Worm (Caenorhabditis elegans) whole organism, young adult: ENCODE data around the gene col-95.

Experiments used
- F23B12.7 ChIP-seq: sonication (generic microtip); optimal IDR thresholded peaks from 2 replicates; lab custom pipeline; 2017; ENCODE audit warnings: missing genetic modification characterization, mild to moderate bottlenecking, missing compliant biosample characterization, antibody characterized with exemption, moderate library complexity; ENCODE audit not compliant: insufficient read depth
- K11D2.4 ChIP-seq: fragments of 200-800 bp; sonication (Bioruptor generic); IDR thresholded peaks from 2 replicates; pipeline ENCODE4 v1.3.6; 2022; ENCODE audit warnings: missing genetic modification reagents, missing genetic modification characterization, missing compliant biosample characterization
- attf-5 ChIP-seq: fragments of 200-800 bp; sonication (Bioruptor generic); optimal IDR thresholded peaks from 2 replicates; lab custom pipeline; 2018; ENCODE audit warnings: mild to moderate bottlenecking, missing genetic modification characterization, missing compliant biosample characterization
- ceh-40 ChIP-seq: fragments of 200-800 bp; sonication (Bioruptor generic); IDR thresholded peaks from 2 replicates; pipeline ENCODE4 v1.3.6; 2022; ENCODE audit warnings: missing genetic modification characterization, missing compliant biosample characterization
- dox-1 ChIP-seq: fragments of 200-800 bp; sonication (Bioruptor generic); IDR thresholded peaks from 2 replicates; pipeline ENCODE4 v1.3.6; 2022; ENCODE audit warnings: missing genetic modification reagents, missing genetic modification characterization, missing compliant biosample characterization
- hsf-1 ChIP-seq: fragments of 200-800 bp; sonication (Bioruptor generic); IDR thresholded peaks from 2 replicates; pipeline ENCODE4 v1.3.6; 2022; ENCODE audit warnings: missing genetic modification reagents, missing genetic modification characterization, missing compliant biosample characterization
- lin-26 ChIP-seq: fragments of 200-800 bp; sonication (Bioruptor generic); IDR thresholded peaks from 2 replicates; pipeline ENCODE4 v1.3.6; 2022; ENCODE audit warnings: missing genetic modification reagents, missing genetic modification characterization, missing compliant biosample characterization
- lin-35 ChIP-seq, 3 experiments: fragments of 150-350 bp in 2 of 3; sonication (generic microtip) in 1 of 3; optimal IDR thresholded peaks; 2 replicates each; lab custom pipeline; 2014 to 2018; ENCODE audit warnings: missing biosample characterization in 3 of 3, missing genetic modification characterization in 3 of 3, missing genetic modification reagents in 3 of 3
- nhr-179 ChIP-seq: sonication (generic microtip); optimal IDR thresholded peaks from 2 replicates; lab custom pipeline; 2016; ENCODE audit warnings: mild to moderate bottlenecking, missing genetic modification characterization, missing compliant biosample characterization
- nhr-90 ChIP-seq: sonication (generic microtip); optimal IDR thresholded peaks from 2 replicates; lab custom pipeline; 2016; ENCODE audit warnings: missing genotype, mild to moderate bottlenecking, missing genetic modification characterization, missing compliant biosample characterization
- rec-8 ChIP-seq, 2 experiments: sonication (generic microtip); optimal IDR thresholded peaks; 2 replicates each; lab custom pipeline; 2016; ENCODE audit warnings: mild to moderate bottlenecking in 2 of 2, missing genetic modification characterization in 2 of 2, missing genetic modification reagents in 2 of 2, missing genotype in 2 of 2, missing biosample characterization in 1 of 2, missing compliant biosample characterization in 1 of 2, moderate library complexity in 1 of 2
- snpc-4 ChIP-seq, 5 experiments: fragments of 150-350 bp in 1 of 5; sonication (generic microtip) in 4 of 5; optimal IDR thresholded peaks; 2 replicates each; lab custom pipeline; 2014 to 2018; ENCODE audit warnings: missing genetic modification characterization in 5 of 5, missing biosample characterization in 3 of 5, antibody characterized with exemption in 2 of 5, mild to moderate bottlenecking in 2 of 5, missing compliant biosample characterization in 2 of 5, missing genotype in 2 of 5, moderate library complexity in 2 of 5, missing genetic modification reagents in 1 of 5
- unc-130 ChIP-seq: sonication (generic microtip); optimal IDR thresholded peaks from 2 replicates; lab custom pipeline; 2016; ENCODE audit warnings: missing genetic modification reagents, missing genetic modification characterization, missing compliant biosample characterization
- unc-62 ChIP-seq: fragments of 150-350 bp; optimal IDR thresholded peaks from 2 replicates; lab custom pipeline; 2014; ENCODE audit warnings: missing biosample characterization, missing genetic modification reagents, missing genetic modification characterization

ce11 chrIII:11708722-11709121 lies 4.9 kb downstream of the col-95 start, which contains the start of gene Y41C4A.8:
- TF ChIP-seq lin-26 (GFP tag; lab: Robert Waterston, UW) (no peak), snpc-4 (GFP tag; optimal IDR thresholded peaks at IDR 0.05; lab: Kevin White, UChicago) (no peak), snpc-4 (tag; optimal IDR thresholded peaks at IDR 0.05; lab: Kevin White, UChicago) (no peak), attf-5 (GFP tag; lab: Kevin White, UChicago) (no peak), hsf-1 (GFP tag; lab: Robert Waterston, UW) (no peak), K11D2.4 (GFP tag; lab: Robert Waterston, UW) (no peak), rec-8 (tag; optimal IDR thresholded peaks at IDR 0.05; lab: Kevin White, UChicago) (no peak), F23B12.7 (tag; lab: Kevin White, UChicago) (no peak), lin-35 (GFP tag; optimal IDR thresholded peaks at IDR 0.05; lab: Kevin White, UChicago) (no peak), ceh-40 (no peak), dox-1 (GFP tag; lab: Robert Waterston, UW) (no peak), nhr-179 (tag; lab: Kevin White, UChicago) (no peak), unc-130 (GFP tag; lab: Kevin White, UChicago) (no peak), unc-62 (GFP tag; lab: Kevin White, UChicago) (no peak), nhr-90 (tag; lab: Kevin White, UChicago) (no peak)
